Worm (Caenorhabditis elegans): Measurements from ENCODE around the gene T26H5.4.
A peak's percentile ranks its signal among the peaks of the same experiment; 100 is the strongest.

Gene T26H5.4

ce11 chrV:15425368-15426091, 23.0 kb downstream of the T26H5.4 start, which contains the start of gene Y36E3A.2:
Gene Y36E3A.2, plus strand, starts transcription at chrV:15426041.
- TF ChIP-seq elt-2 (tag; optimal IDR thresholded peaks at IDR 0.05) (peak; percentile 70), unc-62 (GFP tag; optimal IDR thresholded peaks at IDR 0.05) (no peak), pha-4 (tag; optimal IDR thresholded peaks at IDR 0.05) (peak; percentile 1)

ce11 chrV:15423601-15424000, 24.9 kb downstream of the T26H5.4 start, which contains the start of gene fbxa-104:
Gene fbxa-104, minus strand, starts transcription at chrV:15423683.
- TF ChIP-seq lsy-12 (tag; optimal IDR thresholded peaks at IDR 0.05) (no peak), fos-1 (tag; optimal IDR thresholded peaks at IDR 0.05) (no peak), zag-1 (tag; optimal IDR thresholded peaks at IDR 0.05) (no peak), ceh-9 (tag; optimal IDR thresholded peaks at IDR 0.05) (no peak), unc-39 (tag; optimal IDR thresholded peaks at IDR 0.05) (no peak), hmg-11 (tag; optimal IDR thresholded peaks at IDR 0.05) (no peak), nhr-12 (tag; optimal IDR thresholded peaks at IDR 0.05) (no peak), lin-39 (tag; optimal IDR thresholded peaks at IDR 0.05) (no peak), egl-27 (tag; optimal IDR thresholded peaks at IDR 0.05) (no peak), elt-3 (tag; optimal IDR thresholded peaks at IDR 0.05) (no peak), ztf-4 (tag; optimal IDR thresholded peaks at IDR 0.05) (no peak), elt-1 (tag; optimal IDR thresholded peaks at IDR 0.05) (no peak), nhr-43 (tag; optimal IDR thresholded peaks at IDR 0.05; ENCODE audit: poor library complexity, severe bottlenecking) (no peak), aly-2 (tag; optimal IDR thresholded peaks at IDR 0.05) (no peak), nhr-25 (tag; optimal IDR thresholded peaks at IDR 0.05) (no peak)

ce11 chrV:15417822-15418221, 30.7 kb downstream of the T26H5.4 start, which contains the start of gene T06E6.10:
Gene T06E6.10, plus strand, starts transcription at chrV:15418122.
- TF ChIP-seq lsy-12 (tag; optimal IDR thresholded peaks at IDR 0.05) (no peak), sea-2 (GFP tag; optimal IDR thresholded peaks at IDR 0.05) (no peak), eor-1 (tag; optimal IDR thresholded peaks at IDR 0.05) (no peak), nhr-25 (tag; optimal IDR thresholded peaks at IDR 0.05) (no peak), elt-1 (tag; optimal IDR thresholded peaks at IDR 0.05) (no peak), ceh-16 (tag; optimal IDR thresholded peaks at IDR 0.05) (no peak), nhr-11 (tag; optimal IDR thresholded peaks at IDR 0.05) (no peak), unc-39 (tag; optimal IDR thresholded peaks at IDR 0.05) (no peak), R02D3.7 (tag; optimal IDR thresholded peaks at IDR 0.05) (no peak), jun-1 (tag; optimal IDR thresholded peaks at IDR 0.05) (no peak), egl-27 (tag; optimal IDR thresholded peaks at IDR 0.05) (no peak), mdl-1 (tag; optimal IDR thresholded peaks at IDR 0.05) (no peak), egl-5 (tag; optimal IDR thresholded peaks at IDR 0.05) (no peak), ZK546.5 (tag; optimal IDR thresholded peaks at IDR 0.05) (no peak), pha-4 (tag; optimal IDR thresholded peaks at IDR 0.05) (no peak), ceh-28 (tag; optimal IDR thresholded peaks at IDR 0.05) (no peak), elt-2 (tag; optimal IDR thresholded peaks at IDR 0.05) (no peak), ceh-9 (tag; optimal IDR thresholded peaks at IDR 0.05) (no peak), nhr-23 (tag; optimal IDR thresholded peaks at IDR 0.05) (no peak)

- no peak for TF ChIP-seq ztf-11 (tag; optimal IDR thresholded peaks at IDR 0.05)
- no peak for TF ChIP-seq eor-1 (tag; optimal IDR thresholded peaks at IDR 0.05)
- TF ChIP-seq nhr-11 (tag; optimal IDR thresholded peaks at IDR 0.05), result no peak
- no peak for TF ChIP-seq lin-15B (tag; optimal IDR thresholded peaks at IDR 0.05)
- no peak for TF ChIP-seq nhr-67 (tag; optimal IDR thresholded peaks at IDR 0.05)
- TF ChIP-seq snpc-4 (tag; optimal IDR thresholded peaks at IDR 0.05), result no peak
- no peak for TF ChIP-seq fkh-10 (GFP tag; optimal IDR thresholded peaks at IDR 0.05)
Measured at ce11 chrV:15415951-15416350, 32.5 kb downstream of the T26H5.4 start, which contains the start of gene srh-265. Gene srh-265, plus strand, starts transcription at chrV:15416251.

ce11 chrV:15413847-15414246, 34.7 kb downstream of the T26H5.4 start, which contains the start of gene srh-264:
Gene srh-264, plus strand, starts transcription at chrV:15414147.
- no peak for TF ChIP-seq lin-39 (tag; optimal IDR thresholded peaks at IDR 0.05)
- no peak for TF ChIP-seq pqm-1 (tag; optimal IDR thresholded peaks at IDR 0.05)
- no peak for TF ChIP-seq unc-39 (tag; optimal IDR thresholded peaks at IDR 0.05)
- TF ChIP-seq nhr-23 (tag; optimal IDR thresholded peaks at IDR 0.05), result no peak
- no peak for TF ChIP-seq lin-15B (tag; optimal IDR thresholded peaks at IDR 0.05)
- no peak for TF ChIP-seq eor-1 (tag; optimal IDR thresholded peaks at IDR 0.05)
- no peak for TF ChIP-seq aly-2 (tag; optimal IDR thresholded peaks at IDR 0.05)
- no peak for TF ChIP-seq nhr-11 (tag; optimal IDR thresholded peaks at IDR 0.05)
- no peak for TF ChIP-seq mdl-1 (tag; optimal IDR thresholded peaks at IDR 0.05)
- TF ChIP-seq zag-1 (tag; optimal IDR thresholded peaks at IDR 0.05), result no peak
- no peak for TF ChIP-seq nhr-77 (tag; optimal IDR thresholded peaks at IDR 0.05)
- TF ChIP-seq mml-1 (tag; optimal IDR thresholded peaks at IDR 0.05), result no peak
- no peak for TF ChIP-seq snpc-4 (tag; optimal IDR thresholded peaks at IDR 0.05)
- TF ChIP-seq elt-1 (tag; optimal IDR thresholded peaks at IDR 0.05), result no peak
- TF ChIP-seq fkh-10 (GFP tag; optimal IDR thresholded peaks at IDR 0.05), result no peak
- no peak for TF ChIP-seq ZK546.5 (tag; optimal IDR thresholded peaks at IDR 0.05)
